Worm (Caenorhabditis elegans): Measurements from ENCODE around the gene C04F6.9.
A peak's percentile ranks its signal among the peaks of the same experiment; 100 is the strongest.

C04F6.9 gene

ce11 chrX:3371264-3371663 lies 30.5 kb upstream of the C04F6.9 start (continued):
- TF ChIP-seq F55B11.4 (tag; optimal IDR thresholded peaks at IDR 0.05; ENCODE audit: borderline replicate concordance, insufficient read depth) (no peak), nhr-27 (tag; optimal IDR thresholded peaks at IDR 0.05) (peak; percentile 48), F57C9.4 (tag; optimal IDR thresholded peaks at IDR 0.05) (no peak), rpc-1 (optimal IDR thresholded peaks at IDR 0.05) (peak; percentile 94), rpc-1 (tag; optimal IDR thresholded peaks at IDR 0.05) (peak; percentile 91), snpc-1.3 (tag; optimal IDR thresholded peaks at IDR 0.05; ENCODE audit: insufficient read depth) (peak; percentile 62), Y53F4B.3 (GFP tag; IDR thresholded peaks at IDR 0.05) (no peak), hsf-1 (GFP tag; IDR thresholded peaks at IDR 0.05) (no peak), hmg-1.2 (GFP tag; IDR thresholded peaks at IDR 0.05) (peak; percentile 83), xnd-1 (tag; optimal IDR thresholded peaks at IDR 0.05) (no peak), efl-1 (GFP tag; optimal IDR thresholded peaks at IDR 0.05) (no peak), ztf-6 (GFP tag; IDR thresholded peaks at IDR 0.05) (0 out of 2 replicates have a peak, but pooled peaks have one; percentile 78), attf-3 (GFP tag; conservative IDR thresholded peaks at IDR 0.05) (no peak; the same call in 1 of the 2 replicates), ztf-26 (tag; optimal IDR thresholded peaks at IDR 0.05) (peak; percentile 51), C06A6.2 (GFP tag; conservative IDR thresholded peaks at IDR 0.05) (0 out of 2 replicates have a peak, but pooled peaks have one; percentile 33), rec-8 (tag; optimal IDR thresholded peaks at IDR 0.05) (peak; percentile 62 to 75), F37B4.10 (GFP tag; IDR thresholded peaks at IDR 0.05) (no peak), Y67H2A.10 (GFP tag; conservative IDR thresholded peaks at IDR 0.05) (peak; percentile 65), F49E8.2 (tag; optimal IDR thresholded peaks at IDR 0.05; ENCODE audit: insufficient read depth) (no peak), F52B5.7 (tag; optimal IDR thresholded peaks at IDR 0.05) (peak; percentile 75), lin-26 (GFP tag; IDR thresholded peaks at IDR 0.05) (peak; percentile 93), F39B2.1 (GFP tag; IDR thresholded peaks at IDR 0.05) (no peak), B0336.3 (GFP tag; IDR thresholded peaks at IDR 0.05) (peak; percentile 55; the same call in 1 of the 2 replicates), zim-3 (tag; optimal IDR thresholded peaks at IDR 0.05) (peak; percentile 46), somi-1 (GFP tag; optimal IDR thresholded peaks at IDR 0.05) (peak; percentile 26), pbrm-1 (GFP tag; IDR thresholded peaks at IDR 0.05) (peak; percentile 80), lin-40 (tag; optimal IDR thresholded peaks at IDR 0.05) (peak; percentile 74), ztf-22 (GFP tag; optimal IDR thresholded peaks at IDR 0.05) (peak; percentile 38), attf-5 (GFP tag; optimal IDR thresholded peaks at IDR 0.05) (peak; percentile 42), atf-7 (tag; optimal IDR thresholded peaks at IDR 0.05) (peak; percentile 44), tbp1 (GFP tag; optimal IDR thresholded peaks at IDR 0.05) (peak; percentile 97), mes-4 (tag; optimal IDR thresholded peaks at IDR 0.05) (peak; percentile 59)

- TF ChIP-seq madf-10 (tag; optimal IDR thresholded peaks at IDR 0.05) (no peak), hmg-1.2 (GFP tag; IDR thresholded peaks at IDR 0.05) (no peak), aptf-3 (GFP tag; IDR thresholded peaks at IDR 0.05) (no peak), D2030.7 (GFP tag; IDR thresholded peaks at IDR 0.05) (no peak), F49E8.2 (tag; optimal IDR thresholded peaks at IDR 0.05; ENCODE audit: insufficient read depth) (no peak), B0261.1 (tag; optimal IDR thresholded peaks at IDR 0.05) (no peak)
Measured at ce11 chrX:3374642-3375041, 27.2 kb upstream of the C04F6.9 start, which contains the start of gene clc-3. clc-3 (minus strand) TSS chrX:3374742.

- TF ChIP-seq F52B5.7 (tag; optimal IDR thresholded peaks at IDR 0.05) (no peak), akir-1 (GFP tag; optimal IDR thresholded peaks at IDR 0.05) (no peak), Y53G8AR.9 (GFP tag; conservative IDR thresholded peaks at IDR 0.05) (no peak), nhr-120 (GFP tag; IDR thresholded peaks at IDR 0.05) (no peak), nfyb-1 (GFP tag; IDR thresholded peaks at IDR 0.05) (no peak), attf-5 (GFP tag; optimal IDR thresholded peaks at IDR 0.05) (no peak), hmg-20 (GFP tag; IDR thresholded peaks at IDR 0.05) (no peak), ama-1 (optimal IDR thresholded peaks at IDR 0.05) (no peak), ama-1 (GFP tag; optimal IDR thresholded peaks at IDR 0.05) (no peak), K12H6.12 (tag; optimal IDR thresholded peaks at IDR 0.05) (no peak), snpc-1.1 (tag; optimal IDR thresholded peaks at IDR 0.05; ENCODE audit: insufficient read depth) (no peak), snpc-3.4 (tag; optimal IDR thresholded peaks at IDR 0.05) (no peak), mes-4 (tag; optimal IDR thresholded peaks at IDR 0.05) (no peak), repo-1 (tag; optimal IDR thresholded peaks at IDR 0.05) (no peak)
Measured at ce11 chrX:3375320-3375719, 26.5 kb upstream of the C04F6.9 start.

Data from whole organism, young adult.